Worm (Caenorhabditis elegans): ENCODE measurements around the gene B0545.4.

Gene B0545.4

DNA sequence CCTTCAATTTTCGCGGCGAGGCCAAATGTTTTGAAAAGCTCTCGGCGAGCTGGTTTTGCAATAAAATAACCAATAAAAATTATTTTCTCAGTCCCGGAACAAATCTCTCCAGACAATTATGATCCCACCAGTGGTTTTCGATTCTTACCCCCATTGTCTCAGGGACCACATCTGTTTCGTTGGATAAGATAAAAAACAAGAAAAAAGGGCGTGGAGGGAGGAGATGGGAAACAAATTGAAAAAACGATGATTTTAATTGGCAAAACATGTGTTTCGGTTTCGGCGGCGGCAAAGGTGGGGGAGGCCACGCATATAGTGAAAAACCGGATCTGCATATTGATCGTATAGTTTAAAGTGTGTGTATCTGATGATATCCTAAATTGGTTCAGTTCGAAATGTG, 28.3 kb downstream of the B0545.4 start:
- no peak for TF ChIP-seq nhr-237 (tag; optimal IDR thresholded peaks at IDR 0.05)
- TF ChIP-seq aly-2 (tag; optimal IDR thresholded peaks at IDR 0.05): no peak
- TF ChIP-seq pqm-1 (tag; optimal IDR thresholded peaks at IDR 0.05): no peak
- TF ChIP-seq nhr-76 (tag; optimal IDR thresholded peaks at IDR 0.05): no peak
- no peak for TF ChIP-seq mml-1 (tag; optimal IDR thresholded peaks at IDR 0.05)
- TF ChIP-seq zag-1 (tag; optimal IDR thresholded peaks at IDR 0.05): no peak
- no peak for TF ChIP-seq lin-39 (tag; optimal IDR thresholded peaks at IDR 0.05)
- TF ChIP-seq hmg-11 (tag; optimal IDR thresholded peaks at IDR 0.05): no peak
- TF ChIP-seq pha-4 (tag; optimal IDR thresholded peaks at IDR 0.05): no peak
- no peak for TF ChIP-seq ceh-28 (tag; optimal IDR thresholded peaks at IDR 0.05)
- TF ChIP-seq ztf-4 (tag; optimal IDR thresholded peaks at IDR 0.05): no peak
- no peak for TF ChIP-seq nhr-28 (tag; optimal IDR thresholded peaks at IDR 0.05)
- TF ChIP-seq jun-1 (tag; optimal IDR thresholded peaks at IDR 0.05): no peak
- no peak for TF ChIP-seq R02D3.7 (tag; optimal IDR thresholded peaks at IDR 0.05)
- no peak for TF ChIP-seq elt-2 (tag; optimal IDR thresholded peaks at IDR 0.05)
- no peak for TF ChIP-seq nhr-12 (tag; optimal IDR thresholded peaks at IDR 0.05)
- TF ChIP-seq fkh-2 (tag; optimal IDR thresholded peaks at IDR 0.05): no peak
- no peak for TF ChIP-seq ZK546.5 (tag; optimal IDR thresholded peaks at IDR 0.05)
- no peak for TF ChIP-seq lsy-12 (tag; optimal IDR thresholded peaks at IDR 0.05)

DNA sequence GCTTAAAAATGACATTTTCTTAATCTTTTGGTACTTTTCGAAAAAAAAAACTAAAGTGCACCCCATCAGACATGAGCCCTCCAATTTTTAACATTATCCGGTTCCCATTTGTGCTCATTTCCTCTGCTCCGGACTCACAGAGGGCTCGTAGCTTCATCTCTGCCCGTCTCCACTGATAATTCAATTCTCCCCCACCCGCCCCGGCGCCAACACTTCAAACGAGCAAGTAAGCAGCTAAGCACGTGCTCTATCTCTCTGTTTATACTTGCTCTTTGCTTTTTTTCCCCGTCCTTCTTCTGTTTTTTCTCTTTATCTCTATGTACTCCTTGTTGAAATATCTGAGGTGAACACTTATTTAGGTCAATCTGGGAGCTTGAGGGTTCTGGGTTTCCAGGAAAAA, 30.0 kb downstream of the B0545.4 start, which contains the start of gene T05C7.9:
T05C7.9 (plus strand) TSS at position 72 of the 400 bp plus-strand sequence.
- no peak for TF ChIP-seq zag-1 (tag; optimal IDR thresholded peaks at IDR 0.05)
- peak; percentile 18 for TF ChIP-seq nfya-1 (tag; optimal IDR thresholded peaks at IDR 0.05; ENCODE audit: insufficient read depth)
- TF ChIP-seq sea-2 (GFP tag; optimal IDR thresholded peaks at IDR 0.05): no peak
- TF ChIP-seq mml-1 (tag; optimal IDR thresholded peaks at IDR 0.05): no peak
- TF ChIP-seq egl-5 (tag; optimal IDR thresholded peaks at IDR 0.05): no peak
- TF ChIP-seq pha-4 (tag; optimal IDR thresholded peaks at IDR 0.05): peak; percentile 78

DNA sequence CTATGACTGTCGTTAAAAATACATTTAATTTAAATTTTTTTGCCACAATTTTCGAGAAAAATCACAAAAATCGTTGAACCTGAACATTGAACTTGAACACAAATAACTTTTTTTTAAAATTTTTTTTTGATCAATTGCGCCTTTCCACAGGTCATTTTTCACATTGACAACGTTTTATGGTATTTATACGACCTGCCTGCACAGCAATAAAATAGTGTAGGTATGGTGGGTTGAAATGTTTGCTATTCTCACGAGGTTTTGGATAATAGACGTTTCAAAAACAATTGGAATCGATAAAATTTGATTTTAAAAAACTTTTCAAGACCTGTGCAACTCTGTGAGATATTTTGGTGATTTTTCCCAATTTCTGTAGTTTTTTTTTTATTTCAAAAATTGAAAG, 31.0 kb downstream of the B0545.4 start:
- no peak for TF ChIP-seq snpc-4 (tag; optimal IDR thresholded peaks at IDR 0.05)
- TF ChIP-seq nhr-28 (tag; optimal IDR thresholded peaks at IDR 0.05): no peak
- TF ChIP-seq nhr-12 (tag; optimal IDR thresholded peaks at IDR 0.05): no peak
- TF ChIP-seq pha-4 (tag; optimal IDR thresholded peaks at IDR 0.05): peak; percentile 3
- no peak for TF ChIP-seq mdl-1 (tag; optimal IDR thresholded peaks at IDR 0.05)
- TF ChIP-seq ama-1 (optimal IDR thresholded peaks at IDR 0.05): no peak
- no peak for TF ChIP-seq ceh-9 (tag; optimal IDR thresholded peaks at IDR 0.05)

DNA sequence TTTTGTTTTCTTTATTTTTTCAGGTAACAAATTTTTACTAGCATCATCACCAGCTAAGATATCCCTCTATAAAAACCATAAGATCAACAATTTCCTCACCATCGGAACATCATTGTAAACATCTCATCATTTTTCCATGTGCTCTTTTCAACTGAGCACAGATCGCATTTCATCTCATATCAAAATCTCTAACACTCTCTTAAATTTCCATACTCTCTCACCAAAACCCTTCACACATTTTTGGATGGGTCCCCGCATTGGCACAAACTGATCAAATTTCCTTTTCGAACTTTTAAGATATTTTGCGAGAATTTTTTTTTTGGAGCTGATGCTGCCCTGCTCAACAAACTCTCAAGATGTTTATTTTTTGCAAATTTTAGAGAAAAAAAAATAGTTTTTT, 31.8 kb downstream of the B0545.4 start:
- no peak for TF ChIP-seq ZK546.5 (tag; optimal IDR thresholded peaks at IDR 0.05)
- no peak for TF ChIP-seq egl-5 (tag; optimal IDR thresholded peaks at IDR 0.05)
- no peak for TF ChIP-seq nhr-12 (tag; optimal IDR thresholded peaks at IDR 0.05)
- no peak for TF ChIP-seq elt-1 (tag; optimal IDR thresholded peaks at IDR 0.05)
- no peak for TF ChIP-seq mml-1 (tag; optimal IDR thresholded peaks at IDR 0.05)
- no peak for TF ChIP-seq ceh-9 (tag; optimal IDR thresholded peaks at IDR 0.05)
- no peak for TF ChIP-seq pqm-1 (tag; optimal IDR thresholded peaks at IDR 0.05)
- no peak for TF ChIP-seq ama-1 (optimal IDR thresholded peaks at IDR 0.05)
- no peak for TF ChIP-seq sea-2 (GFP tag; optimal IDR thresholded peaks at IDR 0.05)
- TF ChIP-seq daf-12 (tag; optimal IDR thresholded peaks at IDR 0.05): no peak
- TF ChIP-seq lin-15B (tag; optimal IDR thresholded peaks at IDR 0.05): no peak
- TF ChIP-seq egl-27 (tag; optimal IDR thresholded peaks at IDR 0.05): no peak
- no peak for TF ChIP-seq nhr-43 (tag; optimal IDR thresholded peaks at IDR 0.05; ENCODE audit: poor library complexity, severe bottlenecking)
- TF ChIP-seq nhr-25 (tag; optimal IDR thresholded peaks at IDR 0.05): no peak
- TF ChIP-seq hmg-11 (tag; optimal IDR thresholded peaks at IDR 0.05): no peak
- no peak for TF ChIP-seq fos-1 (tag; optimal IDR thresholded peaks at IDR 0.05)
- no peak for TF ChIP-seq pha-4 (tag; optimal IDR thresholded peaks at IDR 0.05)
- no peak for TF ChIP-seq nhr-67 (tag; optimal IDR thresholded peaks at IDR 0.05)

DNA sequence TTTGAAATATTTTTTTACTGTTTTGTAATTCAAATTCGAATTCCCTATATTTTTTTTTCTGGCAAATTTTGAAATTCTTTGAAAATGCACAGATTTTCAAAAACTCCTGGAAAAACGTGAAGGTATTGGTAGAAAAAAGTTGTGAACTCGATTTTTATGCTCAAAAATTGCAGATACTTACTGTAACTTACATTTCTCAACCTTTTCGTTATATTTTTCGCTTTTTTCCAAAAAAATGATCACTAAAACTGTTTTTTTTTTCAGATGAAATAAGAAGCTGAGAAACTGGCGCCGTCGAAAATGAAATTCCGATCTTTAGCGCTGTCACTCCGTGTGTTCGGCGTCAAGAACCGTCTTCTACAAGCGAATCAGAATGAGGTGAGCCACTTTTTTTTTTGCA, 33.1 kb downstream of the B0545.4 start, which contains the start of gene T05C7.8:
T05C7.8 (plus strand) TSS at position 301 of the 400 bp plus-strand sequence.
- TF ChIP-seq nhr-11 (tag; optimal IDR thresholded peaks at IDR 0.05): no peak
- no peak for TF ChIP-seq fos-1 (tag; optimal IDR thresholded peaks at IDR 0.05)
- no peak for TF ChIP-seq snpc-4 (tag; optimal IDR thresholded peaks at IDR 0.05)
- no peak for TF ChIP-seq zag-1 (tag; optimal IDR thresholded peaks at IDR 0.05)
- no peak for TF ChIP-seq elt-1 (tag; optimal IDR thresholded peaks at IDR 0.05)
- no peak for TF ChIP-seq egl-5 (tag; optimal IDR thresholded peaks at IDR 0.05)
- TF ChIP-seq elt-2 (tag; optimal IDR thresholded peaks at IDR 0.05): no peak
- no peak for TF ChIP-seq nfya-1 (tag; optimal IDR thresholded peaks at IDR 0.05; ENCODE audit: insufficient read depth)
- TF ChIP-seq ZK546.5 (tag; optimal IDR thresholded peaks at IDR 0.05): no peak
- TF ChIP-seq aly-2 (tag; optimal IDR thresholded peaks at IDR 0.05): no peak

Data from whole organism, L3 larva.